Worm (Caenorhabditis elegans) whole organism, L2 larva: Measurements from ENCODE around the gene F17C11.26.

Experiments
- C34F6.9 ChIP-seq: fragments of 150-350 bp; optimal IDR thresholded peaks from 2 replicates; lab custom pipeline; 2014; ENCODE audit warnings: missing biosample characterization, missing genetic modification characterization
- R02D3.7 ChIP-seq: fragments of 150-350 bp; optimal IDR thresholded peaks from 2 replicates; lab custom pipeline; 2014; ENCODE audit warnings: missing biosample characterization, missing genetic modification characterization
- ama-1 ChIP-seq: fragments of 150-350 bp; optimal IDR thresholded peaks from 2 replicates; lab custom pipeline; 2018; ENCODE audit warnings: inconsistent platforms
- blmp-1 ChIP-seq: sonication (generic microtip); optimal IDR thresholded peaks from 2 replicates; lab custom pipeline; 2017; ENCODE audit warnings: missing genetic modification characterization, mild to moderate bottlenecking, missing compliant biosample characterization, antibody characterized with exemption, moderate library complexity; ENCODE audit not compliant: insufficient read depth
- crh-2 ChIP-seq: sonication (generic microtip); optimal IDR thresholded peaks from 2 replicates; lab custom pipeline; 2017; ENCODE audit warnings: missing biosample characterization, missing genetic modification characterization
- elt-3 ChIP-seq: sonication (generic microtip); optimal IDR thresholded peaks from 2 replicates; lab custom pipeline; 2017; ENCODE audit warnings: missing biosample characterization, missing genetic modification characterization
- lin-13 ChIP-seq: fragments of 150-350 bp; optimal IDR thresholded peaks from 2 replicates; lab custom pipeline; 2014; ENCODE audit warnings: missing biosample characterization, missing genetic modification reagents, missing genetic modification characterization
- lin-39 ChIP-seq: fragments of 150-350 bp; optimal IDR thresholded peaks from 2 replicates; lab custom pipeline; 2014; ENCODE audit warnings: missing biosample characterization, missing genetic modification reagents, missing genetic modification characterization
- lsy-2 ChIP-seq, 2 experiments: fragments of 150-350 bp in 1 of 2; sonication (generic microtip) in 1 of 2; optimal IDR thresholded peaks; 2 replicates each; lab custom pipeline; 2014 to 2017; ENCODE audit warnings: missing biosample characterization in 2 of 2, missing genetic modification characterization in 2 of 2
- mab-5 ChIP-seq: fragments of 150-350 bp; optimal IDR thresholded peaks from 2 replicates; lab custom pipeline; 2014; ENCODE audit warnings: missing biosample characterization, missing genetic modification characterization
- mbf-1 ChIP-seq: sonication (generic microtip); optimal IDR thresholded peaks from 2 replicates; lab custom pipeline; 2017; ENCODE audit warnings: missing biosample characterization, missing genetic modification characterization
- nhr-11 ChIP-seq: fragments of 150-350 bp; optimal IDR thresholded peaks from 2 replicates; lab custom pipeline; 2014; ENCODE audit warnings: missing biosample characterization, missing genetic modification characterization
- nhr-12 ChIP-seq: fragments of 150-350 bp; optimal IDR thresholded peaks from 2 replicates; lab custom pipeline; 2014; ENCODE audit warnings: missing biosample characterization, missing genetic modification characterization
- nhr-23 ChIP-seq: fragments of 150-350 bp; optimal IDR thresholded peaks from 2 replicates; lab custom pipeline; 2014; ENCODE audit warnings: missing biosample characterization, missing genetic modification reagents, missing genetic modification characterization
- nhr-6 ChIP-seq: fragments of 150-350 bp; optimal IDR thresholded peaks from 2 replicates; lab custom pipeline; 2014; ENCODE audit warnings: missing biosample characterization, missing genetic modification characterization
- nhr-77 ChIP-seq: fragments of 150-350 bp; optimal IDR thresholded peaks from 2 replicates; lab custom pipeline; 2014; ENCODE audit warnings: missing biosample characterization, missing genetic modification characterization
- peb-1 ChIP-seq: fragments of 150-350 bp; optimal IDR thresholded peaks from 2 replicates; lab custom pipeline; 2014; ENCODE audit warnings: missing biosample characterization, missing genetic modification characterization
- sem-4 ChIP-seq: fragments of 150-350 bp; optimal IDR thresholded peaks from 2 replicates; lab custom pipeline; 2014; ENCODE audit warnings: missing biosample characterization, missing genetic modification reagents, missing genetic modification characterization
- skn-1 ChIP-seq: sonication (generic microtip); optimal IDR thresholded peaks from 2 replicates; lab custom pipeline; 2017; ENCODE audit warnings: missing biosample characterization, missing genetic modification characterization
- snpc-4 ChIP-seq: fragments of 150-350 bp; optimal IDR thresholded peaks from 2 replicates; lab custom pipeline; 2014; ENCODE audit warnings: missing biosample characterization, missing genetic modification characterization
- unc-39 ChIP-seq: fragments of 150-350 bp; optimal IDR thresholded peaks from 2 replicates; lab custom pipeline; 2014; ENCODE audit warnings: missing biosample characterization, missing genetic modification characterization
- unc-55 ChIP-seq: fragments of 150-350 bp; sonication (generic microtip); optimal IDR thresholded peaks from 3 replicates; lab custom pipeline; 2014; ENCODE audit warnings: missing biosample characterization, missing genetic modification reagents, missing genetic modification characterization
- unc-62 ChIP-seq: fragments of 150-350 bp; optimal IDR thresholded peaks from 2 replicates; lab custom pipeline; 2014; ENCODE audit warnings: missing biosample characterization, missing genetic modification reagents, missing genetic modification characterization
- ztf-11 ChIP-seq: sonication (generic microtip); optimal IDR thresholded peaks from 2 replicates; lab custom pipeline; 2017; ENCODE audit warnings: missing biosample characterization, missing genetic modification characterization
- ztf-4 ChIP-seq: fragments of 150-350 bp; optimal IDR thresholded peaks from 2 replicates; lab custom pipeline; 2014; ENCODE audit warnings: missing biosample characterization, missing genetic modification characterization

Gene F17C11.26

DNA sequence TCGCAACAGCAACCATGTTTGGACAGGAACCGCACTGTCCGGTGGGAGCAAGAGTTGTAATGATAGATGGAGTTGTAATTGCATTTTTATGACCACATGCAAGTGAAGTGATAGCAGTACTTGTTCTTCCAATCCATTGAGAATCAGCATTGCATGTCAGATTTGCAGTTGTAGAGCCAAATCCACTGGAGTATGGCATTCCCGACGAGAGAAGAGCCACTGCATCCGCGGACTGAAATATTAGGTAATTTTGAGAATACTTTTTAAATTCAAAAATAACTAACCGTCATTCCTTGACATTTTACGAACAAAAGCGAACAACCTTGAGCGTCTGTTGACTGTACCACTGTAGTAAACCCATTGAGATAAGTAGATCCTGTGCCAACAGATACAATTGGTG, 33.8 kb downstream of the F17C11.26 start:
- TF ChIP-seq nhr-11 (tag; lab: Kevin White, UChicago) (no peak), nhr-6 (tag; lab: Kevin White, UChicago) (no peak), lin-13 (GFP tag; lab: Kevin White, UChicago) (no peak), crh-2 (no peak), nhr-77 (tag; lab: Kevin White, UChicago) (no peak), mbf-1 (tag; lab: Kevin White, UChicago) (no peak), snpc-4 (no peak), ztf-4 (tag; lab: Kevin White, UChicago) (no peak), peb-1 (no peak), mab-5 (tag; lab: Kevin White, UChicago) (no peak), unc-55 (GFP tag; lab: Kevin White, UChicago) (no peak), ama-1 (lab: Kevin White, UChicago) (no peak), lsy-2 (tag; optimal IDR thresholded peaks at IDR 0.05; lab: Kevin White, UChicago) (no peak), blmp-1 (tag; lab: Kevin White, UChicago) (no peak), elt-3 (no peak), R02D3.7 (tag; lab: Kevin White, UChicago) (no peak), lin-39 (tag; lab: Kevin White, UChicago) (no peak), nhr-12 (tag; lab: Kevin White, UChicago) (no peak)

- TF ChIP-seq mbf-1 (tag; lab: Kevin White, UChicago), result no peak
- TF ChIP-seq, all 48 proteins: peak for 0
Observed at ce11 chrV:10981113-10981512, 39.9 kb downstream of the F17C11.26 start, which contains the start of gene fig-1. TSS of gene fig-1 (minus strand) at chrV:10981213.

ce11 chrV:10991789-10992188, 50.5 kb downstream of the F17C11.26 start, which contains the start of gene frpr-9:
TSS of gene frpr-9 (plus strand) at chrV:10992089.
- TF ChIP-seq skn-1 (tag; lab: Kevin White, UChicago) (no peak), nhr-77 (tag; lab: Kevin White, UChicago) (no peak), ama-1 (lab: Kevin White, UChicago) (no peak), lsy-2 (tag; optimal IDR thresholded peaks at IDR 0.05; lab: Kevin White, UChicago) (no peak), R02D3.7 (tag; lab: Kevin White, UChicago) (no peak), unc-39 (tag; lab: Kevin White, UChicago) (no peak), nhr-23 (no peak), nhr-11 (tag; lab: Kevin White, UChicago) (no peak), crh-2 (no peak), snpc-4 (no peak), sem-4 (tag; lab: Kevin White, UChicago) (no peak), peb-1 (no peak), mbf-1 (tag; lab: Kevin White, UChicago) (no peak), elt-3 (no peak), nhr-12 (tag; lab: Kevin White, UChicago) (no peak), unc-62 (GFP tag; lab: Kevin White, UChicago) (no peak), C34F6.9 (tag; lab: Kevin White, UChicago) (no peak), ztf-11 (tag; lab: Kevin White, UChicago) (no peak)
- TF ChIP-seq, all 48 proteins: peak for 0
